Fruit fly (Drosophila melanogaster) whole organism, embryonic: ENCODE data around the gene CG11263.
A peak's percentile ranks its signal among the peaks of the same experiment; 100 is the strongest.

Experiments used
- Abd-B ChIP-seq: fragments of 200-800 bp; sonication (Bioruptor generic); optimal IDR thresholded peaks from 2 replicates; lab custom pipeline; 2018; ENCODE audit warnings: missing biosample characterization, mild to moderate bottlenecking, missing genetic modification characterization, moderate library complexity
- Adf1 ChIP-seq: fragments of 200-800 bp; sonication (Bioruptor generic); IDR thresholded peaks from 2 replicates; pipeline ENCODE4 v1.3.6; 2022; ENCODE audit warnings: missing biosample characterization, missing genetic modification characterization
- B-H2 ChIP-seq: fragments of 200-800 bp; sonication (Bioruptor generic); optimal IDR thresholded peaks from 2 replicates; lab custom pipeline; 2018; ENCODE audit warnings: missing biosample characterization, mild to moderate bottlenecking, missing genetic modification characterization
- Blimp-1 ChIP-seq: fragments of 200-800 bp; sonication (Bioruptor generic); optimal IDR thresholded peaks from 3 replicates; lab custom pipeline; 2018; ENCODE audit warnings: missing biosample characterization, missing genetic modification characterization, mild to moderate bottlenecking, moderate library complexity, missing genetic modification reagents
- CG12299 ChIP-seq: fragments of 200-800 bp; sonication (Bioruptor generic); optimal IDR thresholded peaks from 2 replicates; lab custom pipeline; 2018; ENCODE audit warnings: missing biosample characterization, mild to moderate bottlenecking, missing genetic modification characterization
- CG14710 ChIP-seq: fragments of 200-800 bp; sonication (Bioruptor generic); optimal IDR thresholded peaks from 3 replicates; lab custom pipeline; 2019; ENCODE audit warnings: missing biosample characterization, mild to moderate bottlenecking, missing genetic modification characterization, moderate library complexity
- CG15073 ChIP-seq: fragments of 200-800 bp; sonication (Bioruptor generic); optimal IDR thresholded peaks from 2 replicates; lab custom pipeline; 2016; ENCODE audit warnings: missing biosample characterization, missing genetic modification characterization
- CG1602 ChIP-seq: fragments of 200-800 bp; sonication (Bioruptor generic); optimal IDR thresholded peaks from 3 replicates; lab custom pipeline; 2016; ENCODE audit warnings: missing biosample characterization, missing genetic modification characterization
- CG16779 ChIP-seq: fragments of 200-800 bp; sonication (Bioruptor generic); IDR thresholded peaks from 2 replicates; pipeline ENCODE4 v1.3.6; 2022; ENCODE audit warnings: missing biosample characterization, missing genetic modification characterization
- CG17568 ChIP-seq: fragments of 200-800 bp; sonication (Bioruptor generic); optimal IDR thresholded peaks from 2 replicates; lab custom pipeline; 2018; ENCODE audit warnings: missing biosample characterization, mild to moderate bottlenecking, missing genetic modification characterization, moderate library complexity
- CG17829 ChIP-seq: fragments of 200-800 bp; optimal IDR thresholded peaks from 2 replicates; lab custom pipeline; 2019; ENCODE audit warnings: missing biosample characterization, mild to moderate bottlenecking, missing genetic modification characterization, moderate library complexity
- CG18262 ChIP-seq: fragments of 200-800 bp; optimal IDR thresholded peaks from 3 replicates; lab custom pipeline; 2019; ENCODE audit warnings: missing biosample characterization, mild to moderate bottlenecking, missing genetic modification characterization, moderate library complexity
- CG2129 ChIP-seq: fragments of 200-800 bp; sonication (Bioruptor generic); IDR thresholded peaks from 2 replicates; pipeline ENCODE4 v1.3.6; 2022; ENCODE audit warnings: missing biosample characterization, missing genetic modification characterization; ENCODE audit not compliant: partially characterized antibody
- CG2202 ChIP-seq: fragments of 200-800 bp; sonication (Bioruptor generic); optimal IDR thresholded peaks from 2 replicates; lab custom pipeline; 2018; ENCODE audit warnings: missing biosample characterization, mild to moderate bottlenecking, missing genetic modification characterization
- CG2678 ChIP-seq: fragments of 200-800 bp; sonication (Bioruptor generic); optimal IDR thresholded peaks from 3 replicates; lab custom pipeline; 2019; ENCODE audit warnings: missing biosample characterization, mild to moderate bottlenecking, missing genetic modification characterization, moderate library complexity
- CG2889 ChIP-seq: fragments of 200-800 bp; sonication (Bioruptor generic); IDR thresholded peaks from 3 replicates; pipeline ENCODE4 v1.3.6; 2022; ENCODE audit warnings: missing biosample characterization, missing genetic modification characterization
- CG33557 ChIP-seq: fragments of 200-800 bp; sonication (Bioruptor generic); optimal IDR thresholded peaks from 2 replicates; lab custom pipeline; 2019; ENCODE audit warnings: missing biosample characterization, mild to moderate bottlenecking, missing genetic modification characterization, moderate library complexity
- CG4854 ChIP-seq: fragments of 200-800 bp; sonication (Bioruptor generic); optimal IDR thresholded peaks from 2 replicates; lab custom pipeline; 2016; ENCODE audit warnings: missing biosample characterization, missing genetic modification characterization, inconsistent platforms
- CG6683 ChIP-seq: fragments of 200-800 bp; sonication (Bioruptor generic); optimal IDR thresholded peaks from 2 replicates; lab custom pipeline; 2017; ENCODE audit warnings: missing biosample characterization, mild to moderate bottlenecking, missing genetic modification characterization, missing genetic modification reagents
- CG7745 ChIP-seq: fragments of 200-800 bp; sonication (Bioruptor generic); optimal IDR thresholded peaks from 2 replicates; lab custom pipeline; 2018; ENCODE audit warnings: missing biosample characterization, mild to moderate bottlenecking, missing genetic modification characterization, moderate library complexity
- CG8765 ChIP-seq: fragments of 200-800 bp; sonication (Bioruptor generic); IDR thresholded peaks from 2 replicates; pipeline ENCODE4 v1.3.6; 2022; ENCODE audit warnings: missing biosample characterization, missing genetic modification characterization
- E2f1 ChIP-seq: fragments of 200-800 bp; sonication (Bioruptor generic); IDR thresholded peaks from 2 replicates; pipeline ENCODE4 v1.3.6; 2022; ENCODE audit warnings: missing biosample characterization, missing genetic modification characterization
- Gsc ChIP-seq: fragments of 200-800 bp; sonication (Bioruptor generic); IDR thresholded peaks from 2 replicates; pipeline ENCODE4 v1.3.6; 2022; ENCODE audit warnings: missing biosample characterization, missing genetic modification characterization
- Gug ChIP-seq: fragments of 200-800 bp; sonication (Bioruptor generic); IDR thresholded peaks from 4 replicates; pipeline ENCODE4 v1.3.6; 2022; ENCODE audit warnings: missing biosample characterization, missing genetic modification characterization
- Hmx ChIP-seq: fragments of 200-800 bp; sonication (Bioruptor generic); optimal IDR thresholded peaks from 2 replicates; lab custom pipeline; 2016; ENCODE audit warnings: missing biosample characterization, missing genetic modification characterization
- Lim3 ChIP-seq: fragments of 200-800 bp; sonication (Bioruptor generic); IDR thresholded peaks from 2 replicates; pipeline ENCODE4 v1.3.6; 2022; ENCODE audit warnings: missing biosample characterization, missing genetic modification characterization
- Myb ChIP-seq: fragments of 200-800 bp; sonication (Bioruptor generic); optimal IDR thresholded peaks from 2 replicates; lab custom pipeline; 2016; ENCODE audit warnings: missing biosample characterization, missing genetic modification characterization
- Oaz ChIP-seq: fragments of 200-800 bp; sonication (Bioruptor generic); IDR thresholded peaks from 2 replicates; pipeline ENCODE4 v1.3.6; 2022; ENCODE audit warnings: missing biosample characterization, missing genetic modification characterization
- Pdp1 ChIP-seq, 2 experiments: fragments of 200-800 bp; sonication (Bioruptor generic); optimal IDR thresholded peaks; 3 replicates each; lab custom pipeline; 2016; ENCODE audit warnings: missing biosample characterization in 2 of 2, missing genetic modification characterization in 2 of 2, mild to moderate bottlenecking in 1 of 2, moderate library complexity in 1 of 2
- Rfx ChIP-seq: fragments of 200-800 bp; sonication (Bioruptor generic); IDR thresholded peaks from 2 replicates; pipeline ENCODE4 v1.3.6; 2022; ENCODE audit warnings: missing biosample characterization, missing genetic modification characterization
- Sin3A ChIP-seq: fragments of >200 bp; optimal IDR thresholded peaks from 2 replicates; lab custom pipeline; 2018
- Ssrp ChIP-seq: fragments of 200-800 bp; sonication (Bioruptor generic); optimal IDR thresholded peaks from 2 replicates; lab custom pipeline; 2018; ENCODE audit warnings: missing biosample characterization, mild to moderate bottlenecking, missing genetic modification characterization, moderate library complexity
- Taf1 ChIP-seq: fragments of 200-800 bp; sonication (Bioruptor generic); IDR thresholded peaks from 2 replicates; pipeline ENCODE4 v1.3.6; 2022; ENCODE audit warnings: missing biosample characterization, missing genetic modification characterization
- Trl ChIP-seq, 3 experiments: fragments of >200 bp in 2 of 3; fragments of 200-800 bp in 1 of 3; sonication (Bioruptor generic) in 1 of 3; optimal IDR thresholded peaks; 2 replicates in 1 of 3; 3 replicates in 2 of 3; lab custom pipeline; 2016 to 2017; ENCODE audit warnings: missing biosample characterization in 1 of 3, missing genetic modification characterization in 1 of 3
- ash1 ChIP-seq: fragments of 200-800 bp; sonication (Bioruptor generic); optimal IDR thresholded peaks from 2 replicates; lab custom pipeline; 2018; ENCODE audit warnings: missing biosample characterization, mild to moderate bottlenecking, missing genetic modification characterization
- cato ChIP-seq: fragments of 200-800 bp; sonication (Bioruptor generic); optimal IDR thresholded peaks from 2 replicates; lab custom pipeline; 2016; ENCODE audit warnings: missing biosample characterization, missing genetic modification characterization, borderline replicate concordance
- chinmo ChIP-seq: fragments of 200-800 bp; sonication (Bioruptor generic); IDR thresholded peaks from 4 replicates; pipeline ENCODE4 v1.3.6; 2022; ENCODE audit warnings: missing biosample characterization, missing genetic modification characterization; ENCODE audit not compliant: partially characterized antibody
- disco-r ChIP-seq: fragments of 200-800 bp; sonication (Bioruptor generic); optimal IDR thresholded peaks from 2 replicates; lab custom pipeline; 2016; ENCODE audit warnings: missing biosample characterization, missing genetic modification characterization
- dmrt11E ChIP-seq: fragments of 200-800 bp; sonication (Bioruptor generic); optimal IDR thresholded peaks from 3 replicates; lab custom pipeline; 2018; ENCODE audit warnings: missing biosample characterization, mild to moderate bottlenecking, missing genetic modification characterization, moderate library complexity
- ems ChIP-seq: fragments of 200-800 bp; sonication (Bioruptor generic); optimal IDR thresholded peaks from 3 replicates; lab custom pipeline; 2016; ENCODE audit warnings: missing biosample characterization, missing genetic modification characterization
- gce ChIP-seq: fragments of 200-800 bp; sonication (Bioruptor generic); IDR thresholded peaks from 3 replicates; pipeline ENCODE4 v1.3.6; 2022; ENCODE audit warnings: missing biosample characterization, missing genetic modification characterization
- gfzf ChIP-seq: fragments of 200-800 bp; sonication (Bioruptor generic); optimal IDR thresholded peaks from 2 replicates; lab custom pipeline; 2016; ENCODE audit warnings: missing biosample characterization, mild to moderate bottlenecking, missing genetic modification characterization, moderate library complexity
- grau ChIP-seq: fragments of 200-800 bp; optimal IDR thresholded peaks from 3 replicates; lab custom pipeline; 2019; ENCODE audit warnings: missing biosample characterization, mild to moderate bottlenecking, missing genetic modification characterization, moderate library complexity
- gsb-n ChIP-seq: fragments of 200-800 bp; sonication (Bioruptor generic); optimal IDR thresholded peaks from 3 replicates; lab custom pipeline; 2018; ENCODE audit warnings: missing biosample characterization, mild to moderate bottlenecking, missing genetic modification characterization
- lmd ChIP-seq: fragments of 200-800 bp; sonication (Bioruptor generic); IDR thresholded peaks from 2 replicates; pipeline ENCODE4 v1.3.6; 2022; ENCODE audit warnings: missing biosample characterization, missing genetic modification characterization
- mirr ChIP-seq: fragments of 200-800 bp; sonication (Bioruptor generic); optimal IDR thresholded peaks from 3 replicates; lab custom pipeline; 2018; ENCODE audit warnings: missing biosample characterization, mild to moderate bottlenecking, missing genetic modification characterization
- pita ChIP-seq: fragments of 200-800 bp; sonication (Bioruptor generic); optimal IDR thresholded peaks from 2 replicates; lab custom pipeline; 2017; ENCODE audit warnings: missing biosample characterization, mild to moderate bottlenecking, missing genetic modification characterization
- slou ChIP-seq: fragments of 200-800 bp; sonication (Bioruptor generic); optimal IDR thresholded peaks from 3 replicates; lab custom pipeline; 2016; ENCODE audit warnings: missing biosample characterization, missing genetic modification characterization
- sob ChIP-seq: fragments of 200-800 bp; sonication (Bioruptor generic); IDR thresholded peaks from 2 replicates; pipeline ENCODE4 v1.3.6; 2022; ENCODE audit warnings: missing biosample characterization, missing genetic modification characterization
- ssp ChIP-seq: fragments of 200-800 bp; sonication (Bioruptor generic); IDR thresholded peaks from 2 replicates; pipeline ENCODE4 v1.3.6; 2022; ENCODE audit warnings: missing biosample characterization, missing genetic modification characterization
- twi ChIP-seq: fragments of 200-800 bp; optimal IDR thresholded peaks from 2 replicates; lab custom pipeline; 2019; ENCODE audit warnings: missing biosample characterization, mild to moderate bottlenecking, missing genetic modification characterization, moderate library complexity

The CG11263 gene

dm6 chr3L:13044335-13044814 lies 37.8 kb downstream of the CG11263 start, which contains the start of gene Syx13 (continued):
- TF ChIP-seq Trl (optimal IDR thresholded peaks at IDR 0.05; lab: Kevin White, UChicago) (no peak), Trl (GFP tag; optimal IDR thresholded peaks at IDR 0.05; lab: Kevin White, UChicago) (no peak), chinmo (GFP tag; lab: Robert Waterston, UW) (peak; percentile 99), Taf1 (GFP tag; lab: Robert Waterston, UW) (no peak), Abd-B (GFP tag; lab: Kevin White, UChicago) (no peak), CG17568 (GFP tag; lab: Kevin White, UChicago) (no peak), CG12299 (peak; percentile 10), pita (no peak), ssp (0 out of 2 replicates have a peak, but pooled peaks have one; percentile 19), Adf1 (GFP tag; lab: Robert Waterston, UW) (peak; percentile 78), CG18262 (tag; lab: Kevin White, UChicago) (peak; percentile 25), Gug (GFP tag; lab: Robert Waterston, UW) (no peak), E2f1 (GFP tag; lab: Robert Waterston, UW) (peak; percentile 93), CG7745 (tag; lab: Kevin White, UChicago) (no peak), CG14710 (peak; percentile 44), Pdp1 (GFP tag; optimal IDR thresholded peaks at IDR 0.05; lab: Kevin White, UChicago) (peak in 1 of 2 experiments; percentile 8), grau (peak; percentile 29), slou (GFP tag; lab: Kevin White, UChicago) (no peak), CG16779 (GFP tag; lab: Robert Waterston, UW) (no peak), lmd (no peak), dmrt11E (no peak), CG15073 (GFP tag; lab: Kevin White, UChicago) (no peak), Rfx (GFP tag; lab: Robert Waterston, UW) (0 out of 2 replicates have a peak, but pooled peaks have one; percentile 50), mirr (GFP tag; lab: Kevin White, UChicago) (peak; percentile 24), ems (GFP tag; lab: Kevin White, UChicago) (no peak), Gsc (GFP tag; lab: Robert Waterston, UW) (no peak), twi (tag; lab: Kevin White, UChicago) (peak; percentile 60), Myb (GFP tag; lab: Kevin White, UChicago) (no peak), sob (GFP tag; lab: Robert Waterston, UW) (0 out of 2 replicates have a peak, but pooled peaks have one; percentile 51), disco-r (GFP tag; lab: Kevin White, UChicago) (no peak), ash1 (GFP tag; lab: Kevin White, UChicago) (no peak), CG1602 (GFP tag; lab: Kevin White, UChicago) (no peak), Blimp-1 (GFP tag; lab: Kevin White, UChicago) (no peak), gfzf (GFP tag; lab: Kevin White, UChicago) (peak; percentile 69), gce (no peak), CG2202 (tag; lab: Kevin White, UChicago) (no peak), CG2129 (0 out of 2 replicates have a peak, but pooled peaks have one; percentile 30), cato (GFP tag; lab: Kevin White, UChicago) (no peak), CG17829 (tag; lab: Kevin White, UChicago) (peak; percentile 19), CG4854 (GFP tag; lab: Kevin White, UChicago) (no peak), B-H2 (GFP tag; lab: Kevin White, UChicago) (peak; percentile 13), CG2889 (no peak), CG33557 (GFP tag; lab: Kevin White, UChicago) (peak; percentile 1), gsb-n (tag; lab: Kevin White, UChicago) (no peak), CG6683 (GFP tag; lab: Kevin White, UChicago) (peak; percentile 40), Sin3A (peak; percentile 57), Hmx (GFP tag; lab: Kevin White, UChicago) (no peak), CG2678 (tag; lab: Kevin White, UChicago) (peak; percentile 45), Oaz (GFP tag; lab: Robert Waterston, UW) (no peak), Lim3 (GFP tag; lab: Robert Waterston, UW) (no peak), Ssrp (tag; lab: Kevin White, UChicago) (no peak), CG8765 (GFP tag; lab: Robert Waterston, UW) (no peak)
